Fruit fly (Drosophila melanogaster) whole organism, embryonic: ENCODE measurements around the gene Nup160.

ENCODE experiments used
- Ada2b ChIP-seq: fragments of 200-800 bp; sonication (Bioruptor generic); IDR thresholded peaks from 2 replicates; pipeline ENCODE4 v1.3.6; 2022; ENCODE audit warnings: missing biosample characterization, missing genetic modification characterization
- CG10267 ChIP-seq: fragments of 200-800 bp; sonication (Bioruptor generic); optimal IDR thresholded peaks from 2 replicates; lab custom pipeline; 2018; ENCODE audit warnings: missing biosample characterization, mild to moderate bottlenecking, missing genetic modification characterization, moderate library complexity
- CG11456 ChIP-seq: fragments of 200-800 bp; sonication (Bioruptor generic); IDR thresholded peaks from 3 replicates; pipeline ENCODE4 v1.3.6; 2022; ENCODE audit warnings: missing biosample characterization, missing genetic modification characterization
- CG11723 ChIP-seq: fragments of 200-800 bp; sonication (Bioruptor generic); optimal IDR thresholded peaks from 2 replicates; lab custom pipeline; 2017; ENCODE audit warnings: missing biosample characterization, mild to moderate bottlenecking, missing genetic modification characterization
- CG12104 ChIP-seq: fragments of 200-800 bp; sonication (Bioruptor generic); optimal IDR thresholded peaks from 3 replicates; lab custom pipeline; 2016; ENCODE audit warnings: missing biosample characterization, missing genetic modification characterization
- CG12299 ChIP-seq: fragments of 200-800 bp; sonication (Bioruptor generic); optimal IDR thresholded peaks from 2 replicates; lab custom pipeline; 2018; ENCODE audit warnings: missing biosample characterization, mild to moderate bottlenecking, missing genetic modification characterization
- CG12744 ChIP-seq: fragments of 200-800 bp; sonication (Bioruptor generic); optimal IDR thresholded peaks from 2 replicates; lab custom pipeline; 2016; ENCODE audit warnings: missing biosample characterization, missing genetic modification characterization
- CG12769 ChIP-seq: fragments of 200-800 bp; sonication (Bioruptor generic); optimal IDR thresholded peaks from 2 replicates; lab custom pipeline; 2019; ENCODE audit warnings: missing biosample characterization, mild to moderate bottlenecking, missing genetic modification characterization, moderate library complexity
- CG13123 ChIP-seq: fragments of 200-800 bp; sonication (Bioruptor generic); optimal IDR thresholded peaks from 2 replicates; lab custom pipeline; 2016; ENCODE audit warnings: missing biosample characterization, missing genetic modification characterization
- CG16813 ChIP-seq: fragments of 200-800 bp; sonication (Bioruptor generic); IDR thresholded peaks from 3 replicates; pipeline ENCODE4 v1.3.6; 2022; ENCODE audit warnings: missing biosample characterization, missing genetic modification characterization; ENCODE audit not compliant: partially characterized antibody
- CG17359 ChIP-seq: fragments of 200-800 bp; sonication (Bioruptor generic); optimal IDR thresholded peaks from 3 replicates; lab custom pipeline; 2018; ENCODE audit warnings: missing biosample characterization, mild to moderate bottlenecking, missing genetic modification characterization, moderate library complexity
- CG30020 ChIP-seq: fragments of 200-800 bp; optimal IDR thresholded peaks from 2 replicates; lab custom pipeline; 2019; ENCODE audit warnings: missing biosample characterization, mild to moderate bottlenecking, missing genetic modification characterization, moderate library complexity
- CG33557 ChIP-seq: fragments of 200-800 bp; sonication (Bioruptor generic); optimal IDR thresholded peaks from 2 replicates; lab custom pipeline; 2019; ENCODE audit warnings: missing biosample characterization, mild to moderate bottlenecking, missing genetic modification characterization, moderate library complexity
- CG34224 ChIP-seq: fragments of 200-800 bp; sonication (Bioruptor generic); IDR thresholded peaks from 3 replicates; pipeline ENCODE4 v1.3.6; 2022; ENCODE audit warnings: missing biosample characterization, missing genetic modification characterization; ENCODE audit not compliant: partially characterized antibody
- CG3838 ChIP-seq: fragments of 200-800 bp; sonication (Bioruptor generic); optimal IDR thresholded peaks from 3 replicates; lab custom pipeline; 2016; ENCODE audit warnings: missing biosample characterization, missing genetic modification characterization
- CG3847 ChIP-seq: fragments of 200-800 bp; sonication (Bioruptor generic); IDR thresholded peaks from 2 replicates; pipeline ENCODE4 v1.3.6; 2022; ENCODE audit warnings: missing biosample characterization, missing genetic modification characterization
- CG4328 ChIP-seq: fragments of 200-800 bp; sonication (Bioruptor generic); optimal IDR thresholded peaks from 3 replicates; lab custom pipeline; 2017; ENCODE audit warnings: missing biosample characterization, missing genetic modification reagents, missing genetic modification characterization
- CG4360 ChIP-seq: fragments of 200-800 bp; sonication (Bioruptor generic); IDR thresholded peaks from 2 replicates; pipeline ENCODE4 v1.3.6; 2022; ENCODE audit warnings: missing biosample characterization, missing genetic modification characterization
- CG4424 ChIP-seq: fragments of 200-800 bp; sonication (Bioruptor generic); optimal IDR thresholded peaks from 3 replicates; lab custom pipeline; 2016; ENCODE audit warnings: missing biosample characterization, missing genetic modification characterization
- CG8290 ChIP-seq, 3 experiments: fragments of 200-800 bp; sonication (Bioruptor generic); optimal IDR thresholded peaks; 2 replicates each; lab custom pipeline; 2016 to 2019; ENCODE audit warnings: missing biosample characterization in 3 of 3, missing genetic modification characterization in 3 of 3, mild to moderate bottlenecking in 2 of 3, moderate library complexity in 1 of 3
- CG9876 ChIP-seq: fragments of 200-800 bp; sonication (Bioruptor generic); optimal IDR thresholded peaks from 2 replicates; lab custom pipeline; 2016; ENCODE audit warnings: missing biosample characterization, missing genetic modification characterization
- D19A ChIP-seq: fragments of 200-800 bp; optimal IDR thresholded peaks from 3 replicates; lab custom pipeline; 2019; ENCODE audit warnings: missing biosample characterization, mild to moderate bottlenecking, missing genetic modification characterization, moderate library complexity
- Deaf1 ChIP-seq: fragments of 200-800 bp; optimal IDR thresholded peaks from 3 replicates; lab custom pipeline; 2019; ENCODE audit warnings: missing biosample characterization, mild to moderate bottlenecking, missing genetic modification characterization, moderate library complexity
- Doc3 ChIP-seq: fragments of 200-800 bp; sonication (Bioruptor generic); IDR thresholded peaks from 3 replicates; pipeline ENCODE4 v1.3.6; 2022; ENCODE audit warnings: missing biosample characterization, missing genetic modification characterization; ENCODE audit not compliant: partially characterized antibody
- ERR ChIP-seq: fragments of 200-800 bp; sonication (Bioruptor generic); optimal IDR thresholded peaks from 2 replicates; lab custom pipeline; 2016; ENCODE audit warnings: missing biosample characterization, missing genetic modification characterization
- Ets65A ChIP-seq: fragments of 200-800 bp; sonication (Bioruptor generic); peaks from one replicate; lab custom pipeline; 2016; ENCODE audit warnings: missing biosample characterization, missing genetic modification characterization
- Max ChIP-seq: fragments of 200-800 bp; sonication (Bioruptor generic); optimal IDR thresholded peaks from 2 replicates; lab custom pipeline; 2016; ENCODE audit warnings: missing biosample characterization, mild to moderate bottlenecking, missing genetic modification characterization
- Pdp1 ChIP-seq, 2 experiments: fragments of 200-800 bp; sonication (Bioruptor generic); optimal IDR thresholded peaks; 3 replicates each; lab custom pipeline; 2016; ENCODE audit warnings: missing biosample characterization in 2 of 2, missing genetic modification characterization in 2 of 2, mild to moderate bottlenecking in 1 of 2, moderate library complexity in 1 of 2
- Scr ChIP-seq: fragments of 200-800 bp; sonication (Bioruptor generic); IDR thresholded peaks from 2 replicates; pipeline ENCODE4 v1.3.6; 2022; ENCODE audit warnings: missing biosample characterization, missing genetic modification characterization; ENCODE audit not compliant: partially characterized antibody
- Xbp1 ChIP-seq: fragments of 200-800 bp; sonication (Bioruptor generic); optimal IDR thresholded peaks from 3 replicates; lab custom pipeline; 2016; ENCODE audit warnings: missing biosample characterization, mild to moderate bottlenecking, missing genetic modification characterization
- bab2 ChIP-seq: fragments of 200-800 bp; sonication (Bioruptor generic); optimal IDR thresholded peaks from 2 replicates; lab custom pipeline; 2016; ENCODE audit warnings: missing biosample characterization, missing genetic modification characterization
- bcd ChIP-seq: fragments of 200-800 bp; sonication (Bioruptor generic); optimal IDR thresholded peaks from 2 replicates; lab custom pipeline; 2017; ENCODE audit warnings: missing biosample characterization, mild to moderate bottlenecking, missing genetic modification characterization
- caup ChIP-seq: fragments of 200-800 bp; sonication (Bioruptor generic); optimal IDR thresholded peaks from 3 replicates; lab custom pipeline; 2017; ENCODE audit warnings: missing biosample characterization, mild to moderate bottlenecking, missing genetic modification characterization, moderate library complexity; ENCODE audit not compliant: severe bottlenecking
- croc ChIP-seq: fragments of 200-800 bp; sonication (Bioruptor generic); conservative IDR thresholded peaks from 3 replicates; pipeline ENCODE4 v1.3.6; 2022; ENCODE audit warnings: missing biosample characterization, missing genetic modification characterization
- danr ChIP-seq: fragments of 200-800 bp; sonication (Bioruptor generic); IDR thresholded peaks from 2 replicates; pipeline ENCODE4 v1.3.6; 2022; ENCODE audit warnings: missing biosample characterization, missing genetic modification characterization
- en ChIP-seq: fragments of 200-800 bp; sonication (Bioruptor generic); optimal IDR thresholded peaks from 2 replicates; lab custom pipeline; 2016; ENCODE audit warnings: missing biosample characterization, missing genetic modification characterization
- ftz-f1 ChIP-seq: fragments of 200-800 bp; sonication (Bioruptor generic); optimal IDR thresholded peaks from 2 replicates; lab custom pipeline; 2016; ENCODE audit warnings: missing biosample characterization, missing genetic modification characterization
- gfzf ChIP-seq: fragments of 200-800 bp; sonication (Bioruptor generic); optimal IDR thresholded peaks from 2 replicates; lab custom pipeline; 2016; ENCODE audit warnings: missing biosample characterization, mild to moderate bottlenecking, missing genetic modification characterization, moderate library complexity
- hb ChIP-seq: fragments of 200-800 bp; sonication (Bioruptor generic); IDR thresholded peaks from 3 replicates; pipeline ENCODE4 v1.3.6; 2022; ENCODE audit warnings: missing biosample characterization, missing genetic modification characterization; ENCODE audit not compliant: partially characterized antibody
- lab ChIP-seq: fragments of 200-800 bp; sonication (Bioruptor generic); optimal IDR thresholded peaks from 3 replicates; lab custom pipeline; 2017; ENCODE audit warnings: missing biosample characterization, missing genetic modification characterization, mild to moderate bottlenecking, moderate library complexity, missing genetic modification reagents
- lmd ChIP-seq: fragments of 200-800 bp; sonication (Bioruptor generic); IDR thresholded peaks from 2 replicates; pipeline ENCODE4 v1.3.6; 2022; ENCODE audit warnings: missing biosample characterization, missing genetic modification characterization
- maf-S ChIP-seq: fragments of 200-800 bp; sonication (Bioruptor generic); optimal IDR thresholded peaks from 2 replicates; lab custom pipeline; 2016; ENCODE audit warnings: missing biosample characterization, missing genetic modification characterization
- nom ChIP-seq: fragments of 200-800 bp; sonication (Bioruptor generic); optimal IDR thresholded peaks from 2 replicates; lab custom pipeline; 2017; ENCODE audit warnings: missing biosample characterization, missing genetic modification characterization, mild to moderate bottlenecking, moderate library complexity, missing genetic modification reagents
- prd ChIP-seq, 3 experiments: fragments of >200 bp in 2 of 3; fragments of 200-800 bp in 1 of 3; sonication (Bioruptor generic) in 1 of 3; optimal IDR thresholded peaks in 2 of 3; IDR thresholded peaks in 1 of 3; 2 replicates in 2 of 3; 3 replicates in 1 of 3; pipeline versions ENCODE4 v1.3.6 to Lab custom; 2017 to 2022; ENCODE audit warnings: missing biosample characterization in 1 of 3, missing genetic modification characterization in 1 of 3
- row ChIP-seq: fragments of 200-800 bp; sonication (Bioruptor generic); IDR thresholded peaks from 3 replicates; pipeline ENCODE4 v1.3.6; 2022; ENCODE audit warnings: missing biosample characterization, missing genetic modification characterization
- scrt ChIP-seq: fragments of 200-800 bp; sonication (Bioruptor generic); optimal IDR thresholded peaks from 2 replicates; lab custom pipeline; 2018; ENCODE audit warnings: missing biosample characterization, mild to moderate bottlenecking, missing genetic modification characterization, moderate library complexity
- seq ChIP-seq: fragments of 200-800 bp; sonication (Bioruptor generic); IDR thresholded peaks from 2 replicates; pipeline ENCODE4 v1.3.6; 2022; ENCODE audit warnings: missing biosample characterization, missing genetic modification characterization
- ssp ChIP-seq: fragments of 200-800 bp; sonication (Bioruptor generic); IDR thresholded peaks from 2 replicates; pipeline ENCODE4 v1.3.6; 2022; ENCODE audit warnings: missing biosample characterization, missing genetic modification characterization
- zf30C ChIP-seq: fragments of 200-800 bp; sonication (Bioruptor generic); optimal IDR thresholded peaks from 3 replicates; lab custom pipeline; 2018; ENCODE audit warnings: missing biosample characterization, mild to moderate bottlenecking, missing genetic modification characterization

Nup160 gene

dm6 chr2L:11113011-11113528 lies 10.5 kb upstream of the Nup160 start, which contains the start of gene Idua (continued):
- no peak for TF ChIP-seq lab (GFP tag; lab: Kevin White, UChicago)
- no peak for TF ChIP-seq CG13123 (GFP tag; lab: Kevin White, UChicago)
- TF ChIP-seq bab2 (GFP tag; lab: Kevin White, UChicago), result peak; percentile 34
- no peak for TF ChIP-seq zf30C (GFP tag; lab: Kevin White, UChicago)
- no peak for TF ChIP-seq gfzf (GFP tag; lab: Kevin White, UChicago)
- TF ChIP-seq Scr (GFP tag; lab: Robert Waterston, UW), result no peak
- TF ChIP-seq lmd (GFP tag; lab: Robert Waterston, UW), result peak; percentile 49
- TF ChIP-seq row (GFP tag; lab: Robert Waterston, UW), result peak; percentile 78
- TF ChIP-seq seq (GFP tag; lab: Robert Waterston, UW), result peak; percentile 63; the same call in 1 of the 2 replicates
- peak; percentile 68 for TF ChIP-seq CG4424
- peak; percentile 13 for TF ChIP-seq CG30020 (tag; lab: Kevin White, UChicago)
- peak; percentile 90 for TF ChIP-seq Ets65A
- peak; percentile 69 for TF ChIP-seq CG17359
- no peak for TF ChIP-seq en (GFP tag; lab: Kevin White, UChicago)
- no peak for TF ChIP-seq CG33557 (GFP tag; lab: Kevin White, UChicago)
- TF ChIP-seq ftz-f1 (GFP tag; lab: Kevin White, UChicago), result no peak
- no peak for TF ChIP-seq hb
- TF ChIP-seq croc (GFP tag; lab: Robert Waterston, UW), result peak; percentile 60; the same call in 2 of the 3 replicates
- TF ChIP-seq CG16813 (GFP tag; lab: Robert Waterston, UW), result no peak
- TF ChIP-seq prd (optimal IDR thresholded peaks at IDR 0.05; lab: Kevin White, UChicago), result no peak
- TF ChIP-seq prd (GFP tag; IDR thresholded peaks at IDR 0.05; lab: Robert Waterston, UW), result peak; percentile 58
- peak; percentile 15 to 19 for TF ChIP-seq Pdp1 (GFP tag; optimal IDR thresholded peaks at IDR 0.05; lab: Kevin White, UChicago)
- TF ChIP-seq CG12744, result no peak
- no peak; the same call in 2 of the 3 replicates for TF ChIP-seq CG11456 (GFP tag; lab: Robert Waterston, UW)
- peak; percentile 78 for TF ChIP-seq bcd (GFP tag; lab: Kevin White, UChicago)
- TF ChIP-seq CG34224 (GFP tag; lab: Robert Waterston, UW), result no peak
- TF ChIP-seq CG12299 (tag; lab: Kevin White, UChicago), result peak; percentile 68
- TF ChIP-seq caup (GFP tag; lab: Kevin White, UChicago), result no peak
- TF ChIP-seq nom, result no peak
- no peak for TF ChIP-seq CG4360 (GFP tag; lab: Robert Waterston, UW)
- no peak for TF ChIP-seq ERR (GFP tag; lab: Kevin White, UChicago)
- TF ChIP-seq CG11723 (GFP tag; lab: Kevin White, UChicago), result no peak
- TF ChIP-seq CG3838, result no peak
- TF ChIP-seq CG12769 (tag; lab: Kevin White, UChicago), result no peak
- TF ChIP-seq D19A (tag; lab: Kevin White, UChicago), result no peak
- TF ChIP-seq CG12104 (GFP tag; lab: Kevin White, UChicago), result peak; percentile 53
- TF ChIP-seq CG3847 (GFP tag; lab: Robert Waterston, UW), result peak; percentile 53
- TF ChIP-seq Deaf1 (tag; lab: Kevin White, UChicago), result no peak
- peak; percentile 41 for TF ChIP-seq CG4328
- TF ChIP-seq Ada2b (GFP tag; lab: Robert Waterston, UW), result peak; percentile 53; the same call in 1 of the 2 replicates
- peak; percentile 66 for TF ChIP-seq CG10267 (tag; lab: Kevin White, UChicago)
- TF ChIP-seq scrt, result peak; percentile 98
- TF ChIP-seq Max (GFP tag; lab: Kevin White, UChicago), result peak; percentile 58
- no peak for TF ChIP-seq Doc3 (GFP tag; lab: Robert Waterston, UW)
- no peak for TF ChIP-seq ssp (GFP tag; lab: Robert Waterston, UW)
- TF ChIP-seq maf-S (GFP tag; lab: Kevin White, UChicago), result no peak
- TF ChIP-seq CG9876 (GFP tag; lab: Kevin White, UChicago), result no peak
- no peak for TF ChIP-seq danr (GFP tag; lab: Robert Waterston, UW)
- TF ChIP-seq Xbp1 (GFP tag; lab: Kevin White, UChicago), result peak; percentile 61
- no peak for TF ChIP-seq CG8290 (GFP tag; optimal IDR thresholded peaks at IDR 0.05; lab: Kevin White, UChicago)
- TF ChIP-seq CG8290 (tag; optimal IDR thresholded peaks at IDR 0.05; lab: Kevin White, UChicago), result no peak
